Worm (Caenorhabditis elegans) whole organism, young adult: Measurements from ENCODE around the gene nhr-108.

Experiments
- B0336.3 ChIP-seq: fragments of 200-800 bp; sonication (Bioruptor generic); IDR thresholded peaks from 2 replicates; pipeline ENCODE4 v1.3.6; 2022; ENCODE audit warnings: missing genetic modification characterization, missing compliant biosample characterization
- D2030.7 ChIP-seq: fragments of 200-800 bp; sonication (Bioruptor generic); IDR thresholded peaks from 2 replicates; pipeline ENCODE4 v1.3.6; 2022; ENCODE audit warnings: missing genetic modification reagents, missing genetic modification characterization, missing compliant biosample characterization
- F33H1.4 ChIP-seq: fragments of 200-800 bp; sonication (Bioruptor generic); IDR thresholded peaks from 2 replicates; pipeline ENCODE4 v1.3.6; 2022; ENCODE audit warnings: missing genetic modification reagents, missing genetic modification characterization, missing compliant biosample characterization
- ama-1 ChIP-seq, 3 experiments: fragments of 150-350 bp in 1 of 3; sonication (generic microtip) in 2 of 3; optimal IDR thresholded peaks; 2 replicates each; lab custom pipeline; 2014 to 2018; ENCODE audit warnings: missing biosample characterization in 2 of 3, missing genetic modification characterization in 2 of 3, missing genetic modification reagents in 2 of 3
- die-1 ChIP-seq: sonication (generic microtip); optimal IDR thresholded peaks from 2 replicates; lab custom pipeline; 2016; ENCODE audit warnings: missing genotype, mild to moderate bottlenecking, missing genetic modification characterization, missing compliant biosample characterization
- hmg-20 ChIP-seq: fragments of 200-800 bp; sonication (Bioruptor generic); IDR thresholded peaks from 2 replicates; pipeline ENCODE4 v1.3.6; 2022; ENCODE audit warnings: missing genetic modification reagents, missing genetic modification characterization, missing compliant biosample characterization
- nhr-90 ChIP-seq: sonication (generic microtip); optimal IDR thresholded peaks from 2 replicates; lab custom pipeline; 2016; ENCODE audit warnings: missing genotype, mild to moderate bottlenecking, missing genetic modification characterization, missing compliant biosample characterization
- snpc-4 ChIP-seq, 5 experiments: fragments of 150-350 bp in 1 of 5; sonication (generic microtip) in 4 of 5; optimal IDR thresholded peaks; 2 replicates each; lab custom pipeline; 2014 to 2018; ENCODE audit warnings: missing genetic modification characterization in 5 of 5, missing biosample characterization in 3 of 5, antibody characterized with exemption in 2 of 5, mild to moderate bottlenecking in 2 of 5, missing compliant biosample characterization in 2 of 5, missing genotype in 2 of 5, moderate library complexity in 2 of 5, missing genetic modification reagents in 1 of 5
- tbp1 ChIP-seq: fragments of 200-800 bp; sonication (Bioruptor generic); optimal IDR thresholded peaks from 2 replicates; lab custom pipeline; 2018; ENCODE audit warnings: mild to moderate bottlenecking, missing genetic modification characterization, missing compliant biosample characterization
- tbx-9 ChIP-seq: sonication (generic microtip); optimal IDR thresholded peaks from 2 replicates; lab custom pipeline; 2016; ENCODE audit warnings: borderline replicate concordance, missing genetic modification characterization, inconsistent platforms, missing compliant biosample characterization

ce11 chrV:15900564-15900963 lies 23.7 kb downstream of the nhr-108 start:
- no peak for TF ChIP-seq hmg-20 (GFP tag; lab: Robert Waterston, UW)
- no peak for TF ChIP-seq ama-1 (optimal IDR thresholded peaks at IDR 0.05; lab: Kevin White, UChicago)
- TF ChIP-seq ama-1 (GFP tag; optimal IDR thresholded peaks at IDR 0.05; lab: Kevin White, UChicago): no peak
- TF ChIP-seq tbp1 (GFP tag; lab: Kevin White, UChicago): no peak
- no peak for TF ChIP-seq tbx-9 (tag; lab: Kevin White, UChicago)
- TF ChIP-seq F33H1.4 (GFP tag; lab: Robert Waterston, UW): no peak
- no peak for TF ChIP-seq D2030.7
- no peak for TF ChIP-seq die-1 (tag; lab: Kevin White, UChicago)
- no peak for TF ChIP-seq snpc-4 (GFP tag; optimal IDR thresholded peaks at IDR 0.05; lab: Kevin White, UChicago)
- TF ChIP-seq snpc-4 (tag; optimal IDR thresholded peaks at IDR 0.05; lab: Kevin White, UChicago): no peak
- TF ChIP-seq nhr-90: no peak
- TF ChIP-seq B0336.3 (GFP tag; lab: Robert Waterston, UW): no peak
